Fruit fly (Drosophila melanogaster) whole organism, adult: ENCODE measurements around the gene CG42337.

Source experiments
- CG7045 ChIP-seq: fragments of 200-800 bp; sonication (Bioruptor generic); optimal IDR thresholded peaks from 2 replicates; lab custom pipeline; 2017; ENCODE audit warnings: missing biosample characterization, mild to moderate bottlenecking, missing genetic modification characterization
- Crg-1 ChIP-seq: fragments of 200-800 bp; sonication (Bioruptor generic); optimal IDR thresholded peaks from 2 replicates; lab custom pipeline; 2016; ENCODE audit warnings: missing biosample characterization, missing genetic modification characterization

dm6 chr3L:21242958-21243357 is 49.8 kb upstream of the CG42337 start:
- TF ChIP-seq CG7045 (GFP tag; lab: Kevin White, UChicago): no peak
- TF ChIP-seq Crg-1: no peak
